Fruit fly (Drosophila melanogaster): ENCODE results near the gene CG4186.

Gene CG4186

DNA sequence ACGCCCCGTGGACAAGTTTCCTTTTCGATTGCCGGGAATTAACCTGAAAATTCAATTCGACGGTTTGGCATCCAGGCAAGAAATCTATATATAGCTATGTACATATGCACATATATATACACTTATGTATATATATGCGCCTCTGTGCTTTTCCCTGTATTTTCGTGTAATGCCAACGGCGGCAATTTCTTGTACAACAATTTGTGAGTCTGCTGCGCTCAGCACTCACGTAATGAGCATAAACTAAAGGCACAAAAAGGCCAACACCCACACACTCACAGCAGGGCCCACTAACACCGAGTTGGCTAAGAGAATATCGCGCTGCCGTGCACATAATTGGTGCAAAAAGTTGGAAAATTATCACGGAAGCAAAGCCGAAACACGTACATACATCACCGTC lies 7.9 kb upstream of the CG4186 start:
- TF ChIP-seq CG43689 (GFP tag; IDR thresholded peaks at IDR 0.05) = no peak
- TF ChIP-seq Antp (GFP tag; optimal IDR thresholded peaks at IDR 0.05) = no peak
- TF ChIP-seq hb (GFP tag; IDR thresholded peaks at IDR 0.05; ENCODE audit: partially characterized antibody) = 0 out of 3 replicates have a peak, but pooled peaks have one; percentile 54
- no peak for TF ChIP-seq Dek (tag; optimal IDR thresholded peaks at IDR 0.05)
- no peak for TF ChIP-seq Mad (GFP tag; optimal IDR thresholded peaks at IDR 0.05)

DNA sequence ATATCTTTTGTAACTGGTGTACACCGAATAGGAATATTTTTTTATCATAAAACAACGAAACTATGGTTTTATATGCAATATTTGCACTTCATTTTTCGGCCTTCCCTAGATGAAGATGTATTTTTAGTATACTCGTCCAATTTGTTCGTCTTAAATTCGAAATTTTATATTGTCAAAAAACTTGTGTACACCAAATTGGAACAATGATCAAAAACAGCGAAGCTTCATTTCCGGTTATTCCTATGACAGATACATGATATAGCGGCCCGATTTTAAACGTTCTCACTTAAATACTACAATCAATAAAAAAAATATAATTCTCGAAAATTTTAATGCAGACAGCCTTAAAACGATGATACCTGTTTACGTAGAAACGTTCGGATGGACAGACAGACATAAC lies 2.2 kb upstream of the CG4186 start:
- TF ChIP-seq pfk (GFP tag; optimal IDR thresholded peaks at IDR 0.05) (peak; percentile 77), crc (GFP tag; optimal IDR thresholded peaks at IDR 0.05) (no peak), CG1603 (tag; optimal IDR thresholded peaks at IDR 0.05) (peak; percentile 15), CG33557 (GFP tag; optimal IDR thresholded peaks at IDR 0.05) (no peak), Atf3 (GFP tag; optimal IDR thresholded peaks at IDR 0.05) (no peak), CG14441 (GFP tag; IDR thresholded peaks at IDR 0.05) (no peak), C15 (GFP tag; IDR thresholded peaks at IDR 0.05) (no peak), sens (GFP tag) (peak; percentile 79), CG12391 (tag; optimal IDR thresholded peaks at IDR 0.05) (no peak), CG12744 (GFP tag; optimal IDR thresholded peaks at IDR 0.05) (no peak), CG30020 (tag; optimal IDR thresholded peaks at IDR 0.05) (peak; percentile 54), CG10462 (GFP tag; optimal IDR thresholded peaks at IDR 0.05) (no peak)

dm6 chr3L:20771001-20771890 lies 1.9 kb downstream of the CG4186 start, which contains the start of the genes CG4042 and Pitslre:
Gene CG4042, minus strand, starts transcription at chr3L:20771507.
Gene Pitslre, plus strand, starts transcription at chr3L:20771528.
- TF ChIP-seq dati (GFP tag; IDR thresholded peaks at IDR 0.05) (no peak), Side (GFP tag; optimal IDR thresholded peaks at IDR 0.05) (no peak), CG6175 (GFP tag; IDR thresholded peaks at IDR 0.05) (no peak), sisA (GFP tag; IDR thresholded peaks at IDR 0.05) (peak; percentile 29; the same call in 1 of the 2 replicates), Blimp-1 (GFP tag; optimal IDR thresholded peaks at IDR 0.05) (peak; percentile 21), Doc3 (GFP tag; IDR thresholded peaks at IDR 0.05; ENCODE audit: partially characterized antibody) (peak; percentile 75), CG6791 (GFP tag; IDR thresholded peaks at IDR 0.05; ENCODE audit: partially characterized antibody) (0 out of 3 replicates have a peak, but pooled peaks have one; percentile 54), CG43689 (GFP tag; IDR thresholded peaks at IDR 0.05) (no peak), twi (tag; optimal IDR thresholded peaks at IDR 0.05) (no peak), CG11247 (GFP tag; IDR thresholded peaks at IDR 0.05) (no peak), Six4 (GFP tag; optimal IDR thresholded peaks at IDR 0.05) (peak; percentile 18), CG6854 (GFP tag; optimal IDR thresholded peaks at IDR 0.05) (no peak), crc (GFP tag; optimal IDR thresholded peaks at IDR 0.05) (no peak), CG7372 (GFP tag; IDR thresholded peaks at IDR 0.05) (no peak), CG12299 (tag; optimal IDR thresholded peaks at IDR 0.05) (no peak), scrt (GFP tag; optimal IDR thresholded peaks at IDR 0.05) (no peak), Jarid2 (GFP tag; optimal IDR thresholded peaks at IDR 0.05) (no peak), Max (GFP tag; optimal IDR thresholded peaks at IDR 0.05) (peak; percentile 59), pros (GFP tag; optimal IDR thresholded peaks at IDR 0.05) (no peak), CG12071 (GFP tag; optimal IDR thresholded peaks at IDR 0.05) (no peak), CG14441 (GFP tag; IDR thresholded peaks at IDR 0.05) (no peak), dysf (GFP tag; IDR thresholded peaks at IDR 0.05) (peak; percentile 36; the same call in 1 of the 3 replicates), cwo (GFP tag; optimal IDR thresholded peaks at IDR 0.05) (peak; percentile 7), CG12769 (tag; optimal IDR thresholded peaks at IDR 0.05) (no peak), lola (GFP tag; optimal IDR thresholded peaks at IDR 0.05) (peak in 1 of 3 experiments; percentile 20), CG7963 (GFP tag; IDR thresholded peaks at IDR 0.05; ENCODE audit: partially characterized antibody) (0 out of 3 replicates have a peak, but pooled peaks have one; percentile 8), cato (GFP tag; optimal IDR thresholded peaks at IDR 0.05; ENCODE audit: borderline replicate concordance) (peak; percentile 51), pum (GFP tag; optimal IDR thresholded peaks at IDR 0.05) (no peak), Bteb2 (GFP tag; optimal IDR thresholded peaks at IDR 0.05) (no peak), tgo (GFP tag; IDR thresholded peaks at IDR 0.05) (peak; percentile 23; the same call in 1 of the 3 replicates), CG2129 (GFP tag; IDR thresholded peaks at IDR 0.05; ENCODE audit: partially characterized antibody) (peak; percentile 72)
